Worm (Caenorhabditis elegans) whole organism, late embryonic: ENCODE results near the gene srh-246.

Source experiments
- C38D4.7 ChIP-seq: fragments of 200-800 bp; sonication (Bioruptor generic); optimal IDR thresholded peaks from 2 replicates; lab custom pipeline; 2018; ENCODE audit warnings: mild to moderate bottlenecking, missing genetic modification characterization, moderate library complexity, missing compliant biosample characterization
- K02D7.2 ChIP-seq: sonication (generic microtip); optimal IDR thresholded peaks from 2 replicates; lab custom pipeline; 2017; ENCODE audit warnings: mild to moderate bottlenecking, missing genetic modification characterization, missing compliant biosample characterization
- T23F11.4 ChIP-seq: fragments of 200-800 bp; sonication (Bioruptor generic); optimal IDR thresholded peaks from 2 replicates; lab custom pipeline; 2018; ENCODE audit warnings: mild to moderate bottlenecking, missing genetic modification characterization, missing compliant biosample characterization
- Y22D7AL.16 ChIP-seq: sonication (generic microtip); optimal IDR thresholded peaks from 2 replicates; lab custom pipeline; 2016; ENCODE audit warnings: missing genetic modification characterization, missing compliant biosample characterization
- ahr-1 ChIP-seq: sonication (generic microtip); optimal IDR thresholded peaks from 2 replicates; lab custom pipeline; 2016; ENCODE audit warnings: missing genetic modification characterization, missing compliant biosample characterization
- ceh-14 ChIP-seq: sonication (generic microtip); optimal IDR thresholded peaks from 2 replicates; lab custom pipeline; 2016; ENCODE audit warnings: missing genotype, missing genetic modification characterization, missing compliant biosample characterization
- ceh-18 ChIP-seq: sonication (generic microtip); optimal IDR thresholded peaks from 2 replicates; lab custom pipeline; 2016; ENCODE audit warnings: missing genetic modification characterization, missing compliant biosample characterization
- ceh-2 ChIP-seq: sonication (generic microtip); optimal IDR thresholded peaks from 2 replicates; lab custom pipeline; 2016; ENCODE audit warnings: missing genotype, missing genetic modification characterization, missing compliant biosample characterization
- ceh-22 ChIP-seq: sonication (generic microtip); optimal IDR thresholded peaks from 2 replicates; lab custom pipeline; 2017; ENCODE audit warnings: missing biosample characterization, missing genetic modification characterization
- ceh-24 ChIP-seq: sonication (generic microtip); optimal IDR thresholded peaks from 2 replicates; lab custom pipeline; 2016; ENCODE audit warnings: mild to moderate bottlenecking, missing genetic modification characterization, missing compliant biosample characterization
- ceh-30 ChIP-seq: fragments of 150-350 bp; optimal IDR thresholded peaks from 2 replicates; lab custom pipeline; 2014; ENCODE audit warnings: missing biosample characterization, missing genetic modification characterization
- ceh-31 ChIP-seq: sonication (generic microtip); optimal IDR thresholded peaks from 2 replicates; lab custom pipeline; 2016; ENCODE audit warnings: missing genetic modification characterization, missing compliant biosample characterization
- ceh-45 ChIP-seq: fragments of 200-800 bp; sonication (Bioruptor generic); IDR thresholded peaks from 2 replicates; pipeline ENCODE4 v1.3.6; 2022; ENCODE audit warnings: missing genetic modification reagents, missing genetic modification characterization, missing compliant biosample characterization
- ceh-6 ChIP-seq: fragments of 200-800 bp; sonication (Bioruptor generic); optimal IDR thresholded peaks from 2 replicates; lab custom pipeline; 2018; ENCODE audit warnings: mild to moderate bottlenecking, missing genetic modification characterization, missing compliant biosample characterization
- dmd-4 ChIP-seq: sonication (generic microtip); optimal IDR thresholded peaks from 2 replicates; lab custom pipeline; 2016; ENCODE audit warnings: borderline replicate concordance, missing genetic modification characterization, missing compliant biosample characterization
- dve-1 ChIP-seq: sonication (generic microtip); optimal IDR thresholded peaks from 2 replicates; lab custom pipeline; 2017; ENCODE audit warnings: antibody characterized with exemption, mild to moderate bottlenecking, missing genetic modification characterization, missing compliant biosample characterization
- elt-2 ChIP-seq: sonication (generic microtip); optimal IDR thresholded peaks from 2 replicates; lab custom pipeline; 2016; ENCODE audit warnings: missing genetic modification reagents, missing genetic modification characterization, missing compliant biosample characterization
- ets-4 ChIP-seq: sonication (generic microtip); optimal IDR thresholded peaks from 2 replicates; lab custom pipeline; 2016; ENCODE audit warnings: missing genetic modification characterization, missing compliant biosample characterization
- eyg-1 ChIP-seq: sonication (generic microtip); optimal IDR thresholded peaks from 2 replicates; lab custom pipeline; 2016; ENCODE audit warnings: missing genotype, missing genetic modification characterization, missing compliant biosample characterization
- fax-1 ChIP-seq: sonication (generic microtip); optimal IDR thresholded peaks from 2 replicates; lab custom pipeline; 2016; ENCODE audit warnings: missing genotype, missing genetic modification characterization, missing compliant biosample characterization
- fkh-10 ChIP-seq: fragments of 150-350 bp; optimal IDR thresholded peaks from 2 replicates; lab custom pipeline; 2014; ENCODE audit warnings: missing biosample characterization, missing genetic modification reagents, missing genetic modification characterization
- fkh-6 ChIP-seq: sonication (generic microtip); optimal IDR thresholded peaks from 2 replicates; lab custom pipeline; 2016; ENCODE audit warnings: missing genetic modification characterization, missing compliant biosample characterization
- gmeb-2 ChIP-seq: sonication (generic microtip); optimal IDR thresholded peaks from 2 replicates; lab custom pipeline; 2016; ENCODE audit warnings: missing genetic modification characterization, inconsistent platforms, missing compliant biosample characterization
- hlh-13 ChIP-seq: fragments of 200-800 bp; sonication (Bioruptor generic); optimal IDR thresholded peaks from 2 replicates; lab custom pipeline; 2018; ENCODE audit warnings: mild to moderate bottlenecking, missing genetic modification characterization, missing compliant biosample characterization
- hlh-15 ChIP-seq: sonication (generic microtip); optimal IDR thresholded peaks from 2 replicates; lab custom pipeline; 2016; ENCODE audit warnings: missing genetic modification characterization, missing compliant biosample characterization
- hlh-30 ChIP-seq: sonication (generic microtip); optimal IDR thresholded peaks from 2 replicates; lab custom pipeline; 2017; ENCODE audit warnings: antibody characterized with exemption, missing genetic modification characterization, missing compliant biosample characterization; ENCODE audit not compliant: insufficient read depth
- hlh-6 ChIP-seq: sonication (generic microtip); optimal IDR thresholded peaks from 2 replicates; lab custom pipeline; 2016; ENCODE audit warnings: missing genotype, missing genetic modification characterization, missing compliant biosample characterization
- lim-6 ChIP-seq: sonication (generic microtip); optimal IDR thresholded peaks from 2 replicates; lab custom pipeline; 2016; ENCODE audit warnings: missing genetic modification characterization, missing compliant biosample characterization
- madf-2 ChIP-seq: sonication (generic microtip); optimal IDR thresholded peaks from 2 replicates; lab custom pipeline; 2017; ENCODE audit warnings: missing genetic modification characterization, missing compliant biosample characterization
- nhr-11 ChIP-seq: fragments of 150-350 bp; optimal IDR thresholded peaks from 2 replicates; lab custom pipeline; 2014; ENCODE audit warnings: missing biosample characterization, missing genetic modification characterization
- nhr-232 ChIP-seq: sonication (generic microtip); optimal IDR thresholded peaks from 2 replicates; lab custom pipeline; 2016; ENCODE audit warnings: missing genetic modification characterization, missing compliant biosample characterization
- npax-4 ChIP-seq: sonication (generic microtip); optimal IDR thresholded peaks from 2 replicates; lab custom pipeline; 2016; ENCODE audit warnings: missing genetic modification characterization, missing compliant biosample characterization
- pag-3 ChIP-seq: sonication (generic microtip); optimal IDR thresholded peaks from 2 replicates; lab custom pipeline; 2016; ENCODE audit warnings: missing compliant biosample characterization, missing genetic modification characterization, borderline replicate concordance
- pat-9 ChIP-seq: fragments of 200-800 bp; sonication (Bioruptor generic); optimal IDR thresholded peaks from 2 replicates; lab custom pipeline; 2018; ENCODE audit warnings: mild to moderate bottlenecking, missing genetic modification characterization, moderate library complexity, missing compliant biosample characterization
- pax-1 ChIP-seq: fragments of 150-350 bp; optimal IDR thresholded peaks from 2 replicates; lab custom pipeline; 2014; ENCODE audit warnings: missing biosample characterization, missing genetic modification characterization
- pha-2 ChIP-seq: sonication (generic microtip); optimal IDR thresholded peaks from 2 replicates; lab custom pipeline; 2017; ENCODE audit warnings: mild to moderate bottlenecking, missing genetic modification characterization, missing compliant biosample characterization
- pha-4 ChIP-seq: fragments of 150-350 bp; optimal IDR thresholded peaks from 2 replicates; lab custom pipeline; 2018; ENCODE audit warnings: missing biosample characterization, missing genetic modification reagents, missing genetic modification characterization
- sox-4 ChIP-seq: sonication (generic microtip); optimal IDR thresholded peaks from 2 replicates; lab custom pipeline; 2017; ENCODE audit warnings: mild to moderate bottlenecking, missing genetic modification characterization, inconsistent platforms, missing compliant biosample characterization
- syd-9 ChIP-seq: sonication (generic microtip); optimal IDR thresholded peaks from 2 replicates; lab custom pipeline; 2016; ENCODE audit warnings: mild to moderate bottlenecking, missing genetic modification characterization, moderate library complexity, missing compliant biosample characterization
- tbx-2 ChIP-seq: sonication (generic microtip); optimal IDR thresholded peaks from 2 replicates; lab custom pipeline; 2016; ENCODE audit warnings: missing genetic modification characterization, missing compliant biosample characterization
- tbx-7 ChIP-seq: sonication (generic microtip); optimal IDR thresholded peaks from 2 replicates; lab custom pipeline; 2016; ENCODE audit warnings: missing genotype, missing genetic modification characterization, missing compliant biosample characterization
- ttx-3 ChIP-seq: sonication (generic microtip); optimal IDR thresholded peaks from 2 replicates; lab custom pipeline; 2016; ENCODE audit warnings: missing genetic modification reagents, missing genetic modification characterization, missing compliant biosample characterization
- unc-86 ChIP-seq: sonication (generic microtip); optimal IDR thresholded peaks from 2 replicates; lab custom pipeline; 2016; ENCODE audit warnings: missing genetic modification characterization, missing compliant biosample characterization
- zip-5 ChIP-seq: sonication (generic microtip); optimal IDR thresholded peaks from 2 replicates; lab custom pipeline; 2016; ENCODE audit warnings: missing genetic modification characterization, missing compliant biosample characterization
- ztf-16 ChIP-seq: sonication (generic microtip); optimal IDR thresholded peaks from 2 replicates; lab custom pipeline; 2017; ENCODE audit warnings: missing genetic modification characterization, missing compliant biosample characterization

The srh-246 gene

ce11 chrV:654402-654801 is 3.2 kb downstream of the srh-246 start, which contains the start of gene srj-6:
Gene srj-6, minus strand, starts transcription at chrV:654502.
- TF ChIP-seq hlh-13 (GFP tag; lab: Kevin White, UChicago): no peak
- no peak for TF ChIP-seq ceh-31
- no peak for TF ChIP-seq pag-3 (tag; lab: Kevin White, UChicago)
- TF ChIP-seq ceh-2 (tag; lab: Kevin White, UChicago): no peak
- TF ChIP-seq T23F11.4 (GFP tag; lab: Kevin White, UChicago): no peak
- no peak for TF ChIP-seq pax-1 (tag; lab: Kevin White, UChicago)
- no peak for TF ChIP-seq eyg-1 (tag; lab: Kevin White, UChicago)
- no peak for TF ChIP-seq fkh-6 (tag; lab: Kevin White, UChicago)
- TF ChIP-seq nhr-11 (tag; lab: Kevin White, UChicago): no peak
- TF ChIP-seq unc-86 (tag; lab: Kevin White, UChicago): no peak
- no peak for TF ChIP-seq Y22D7AL.16 (tag; lab: Kevin White, UChicago)
- TF ChIP-seq npax-4 (tag; lab: Kevin White, UChicago): no peak
- no peak for TF ChIP-seq tbx-2 (tag; lab: Kevin White, UChicago)
- no peak for TF ChIP-seq ceh-24
- no peak for TF ChIP-seq lim-6
- no peak for TF ChIP-seq nhr-232 (tag; lab: Kevin White, UChicago)
- TF ChIP-seq ttx-3: no peak
- no peak for TF ChIP-seq gmeb-2 (tag; lab: Kevin White, UChicago)
- TF ChIP-seq ceh-6: no peak

- TF ChIP-seq fkh-10 (GFP tag; lab: Kevin White, UChicago): no peak
- TF ChIP-seq pha-2: no peak
- no peak for TF ChIP-seq pat-9 (tag; lab: Kevin White, UChicago)
- TF ChIP-seq ceh-22 (tag; lab: Kevin White, UChicago): no peak
- TF ChIP-seq zip-5 (tag; lab: Kevin White, UChicago): no peak
- no peak for TF ChIP-seq C38D4.7 (GFP tag; lab: Kevin White, UChicago)
- no peak for TF ChIP-seq hlh-6 (tag; lab: Kevin White, UChicago)
- no peak for TF ChIP-seq hlh-30
- TF ChIP-seq syd-9 (tag; lab: Kevin White, UChicago): no peak
- no peak for TF ChIP-seq madf-2
- TF ChIP-seq dve-1 (tag; lab: Kevin White, UChicago): no peak
- no peak for TF ChIP-seq tbx-7 (tag; lab: Kevin White, UChicago)
- TF ChIP-seq ceh-45: no peak
- no peak for TF ChIP-seq K02D7.2 (tag; lab: Kevin White, UChicago)
- TF ChIP-seq, all 69 proteins: peak for 0
These were observed 4.6 kb downstream of the srh-246 start, which contains the start of gene srj-5 for ce11 chrV:652940-653339. Gene srj-5, minus strand, starts transcription at chrV:653040.

DNA sequence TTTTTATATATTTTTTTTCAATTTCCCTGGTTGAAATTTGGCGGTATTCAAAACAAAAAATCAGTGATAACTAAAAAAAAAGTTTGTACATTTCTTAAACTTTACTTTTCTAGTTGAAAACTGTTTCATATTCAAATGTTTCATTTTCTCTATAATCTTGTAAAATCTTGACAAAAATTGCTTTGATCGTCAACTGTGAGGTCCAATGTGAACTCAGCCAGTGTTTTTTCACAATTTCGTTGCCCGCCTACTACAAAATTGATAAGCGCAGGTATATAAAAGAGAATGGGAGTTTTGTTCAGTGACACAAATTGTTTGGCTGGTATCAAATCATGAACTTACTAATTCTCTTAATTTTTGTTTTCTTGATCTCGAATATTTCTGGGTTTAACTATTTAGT is 10.7 kb downstream of the srh-246 start, which contains the start of gene ugt-42:
Gene ugt-42 (plus strand): TSS at position 301 of the 400 bp plus-strand sequence.
- TF ChIP-seq ahr-1 (no peak), gmeb-2 (tag; lab: Kevin White, UChicago) (no peak), sox-4 (no peak), hlh-6 (tag; lab: Kevin White, UChicago) (no peak), ceh-30 (no peak), pha-2 (no peak), hlh-30 (no peak), ztf-16 (tag; lab: Kevin White, UChicago) (no peak), dmd-4 (tag; lab: Kevin White, UChicago) (no peak), tbx-2 (tag; lab: Kevin White, UChicago) (no peak), ceh-31 (no peak)

DNA sequence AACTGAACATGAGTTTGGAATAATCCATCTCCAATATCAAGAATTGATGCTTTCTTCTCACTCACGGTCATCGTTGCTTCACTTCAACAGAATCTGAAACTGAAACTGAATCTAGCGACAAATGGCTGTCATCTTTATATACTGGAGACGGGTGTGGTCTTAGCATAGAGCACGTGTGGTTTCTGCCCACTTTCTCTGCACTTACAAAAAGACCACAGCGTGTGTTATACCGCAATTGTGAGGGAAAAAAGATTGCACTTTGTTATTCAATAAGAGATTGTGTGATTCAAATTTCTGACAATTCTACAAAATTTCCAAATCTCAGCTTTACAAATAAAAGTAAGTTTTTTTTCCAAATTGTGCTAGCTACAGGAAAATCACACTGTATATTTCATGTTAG is 11.4 kb downstream of the srh-246 start, which contains the start of gene F48G7.12:
Gene F48G7.12 (minus strand): TSS at position 101 of the 400 bp plus-strand sequence.
- TF ChIP-seq gmeb-2 (tag; lab: Kevin White, UChicago) (no peak), pha-4 (tag; lab: Kevin White, UChicago) (no peak), unc-86 (tag; lab: Kevin White, UChicago) (no peak), ceh-18 (tag; lab: Kevin White, UChicago) (no peak), fkh-6 (tag; lab: Kevin White, UChicago) (no peak), hlh-13 (GFP tag; lab: Kevin White, UChicago) (no peak), fax-1 (tag; lab: Kevin White, UChicago) (no peak), syd-9 (tag; lab: Kevin White, UChicago) (no peak), ets-4 (tag; lab: Kevin White, UChicago) (no peak), ceh-31 (no peak), ceh-24 (no peak), ceh-14 (tag; lab: Kevin White, UChicago) (no peak), ceh-6 (no peak), ceh-22 (tag; lab: Kevin White, UChicago) (no peak), hlh-15 (tag; lab: Kevin White, UChicago) (no peak), dmd-4 (tag; lab: Kevin White, UChicago) (no peak), elt-2 (no peak)
